Worm (Caenorhabditis elegans) whole organism, late embryonic: ENCODE data around the gene col-81.

Experiments used
- F13H6.1 ChIP-seq: sonication (generic microtip); optimal IDR thresholded peaks from 2 replicates; lab custom pipeline; 2016; ENCODE audit warnings: missing genetic modification characterization, missing compliant biosample characterization
- ceh-18 ChIP-seq: sonication (generic microtip); optimal IDR thresholded peaks from 2 replicates; lab custom pipeline; 2016; ENCODE audit warnings: missing genetic modification characterization, missing compliant biosample characterization
- nfya-1 ChIP-seq: sonication (generic microtip); optimal IDR thresholded peaks from 2 replicates; lab custom pipeline; 2017; ENCODE audit warnings: missing genetic modification characterization, mild to moderate bottlenecking, missing compliant biosample characterization, antibody characterized with exemption, moderate library complexity
- pag-3 ChIP-seq: sonication (generic microtip); optimal IDR thresholded peaks from 2 replicates; lab custom pipeline; 2016; ENCODE audit warnings: missing compliant biosample characterization, missing genetic modification characterization, borderline replicate concordance
- pha-4 ChIP-seq: fragments of 150-350 bp; optimal IDR thresholded peaks from 2 replicates; lab custom pipeline; 2018; ENCODE audit warnings: missing biosample characterization, missing genetic modification reagents, missing genetic modification characterization
- tbx-2 ChIP-seq: sonication (generic microtip); optimal IDR thresholded peaks from 2 replicates; lab custom pipeline; 2016; ENCODE audit warnings: missing genetic modification characterization, missing compliant biosample characterization
- ttx-3 ChIP-seq: sonication (generic microtip); optimal IDR thresholded peaks from 2 replicates; lab custom pipeline; 2016; ENCODE audit warnings: missing genetic modification reagents, missing genetic modification characterization, missing compliant biosample characterization

DNA sequence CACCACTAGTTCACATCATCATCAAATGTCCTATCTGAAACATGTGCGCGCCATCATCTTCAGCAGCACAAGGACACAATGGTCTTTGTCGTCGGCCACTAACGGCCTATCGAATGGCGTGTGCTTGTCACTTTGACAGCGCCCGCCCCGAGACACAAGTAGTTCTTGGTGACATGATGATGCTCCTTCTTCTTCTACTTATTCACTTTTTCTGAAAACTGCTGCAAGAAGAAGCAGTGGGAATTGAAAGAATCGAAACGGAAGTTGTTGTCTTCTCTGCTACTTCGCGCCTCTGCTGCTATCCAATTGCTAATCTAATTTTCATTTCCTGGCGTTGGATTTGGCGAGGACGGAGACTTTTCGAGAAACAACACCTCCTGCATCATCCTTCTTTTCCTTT lies 9.2 kb downstream of the col-81 start:
- TF ChIP-seq ceh-18 = no peak
- TF ChIP-seq nfya-1 (tag; lab: Kevin White, UChicago) = no peak
- no peak for TF ChIP-seq tbx-2 (tag; lab: Kevin White, UChicago)
- TF ChIP-seq pha-4 (tag; lab: Kevin White, UChicago) = no peak
- no peak for TF ChIP-seq ttx-3 (tag; lab: Kevin White, UChicago)
- TF ChIP-seq F13H6.1 (tag; lab: Kevin White, UChicago) = no peak
- TF ChIP-seq pag-3 (tag; lab: Kevin White, UChicago) = no peak
